Worm (Caenorhabditis elegans): ENCODE measurements around the gene C01G12.7.

DNA sequence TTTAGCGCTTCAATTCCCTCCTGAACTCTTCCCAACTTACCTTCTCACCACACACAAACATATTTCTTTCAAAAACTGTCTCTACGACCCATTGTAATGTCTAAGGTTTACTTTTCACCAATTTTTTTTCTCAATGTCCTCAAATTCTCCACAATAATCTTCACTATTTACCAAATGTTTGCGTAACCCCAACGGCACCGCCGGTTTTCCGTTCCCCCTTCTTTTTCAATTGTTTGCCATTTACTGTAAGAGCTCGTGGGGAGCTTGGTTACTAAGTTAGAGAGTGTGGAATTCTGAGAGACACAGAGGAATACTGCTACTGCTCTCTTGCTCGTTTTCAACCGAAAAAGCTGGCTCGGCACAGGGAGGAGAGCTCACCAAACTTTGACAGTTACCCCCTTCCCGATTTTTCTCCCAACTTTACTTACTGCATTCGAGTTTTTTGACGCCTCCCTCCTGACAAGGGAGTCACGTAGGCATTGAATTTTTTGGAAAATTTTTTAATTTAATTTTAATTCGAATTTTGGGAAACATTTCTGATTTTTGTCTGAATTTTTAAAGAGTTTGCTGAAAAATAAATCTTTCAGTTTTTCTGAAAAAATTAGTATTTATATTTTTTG lies 21.0 kb downstream of the C01G12.7 start:
- no peak for TF ChIP-seq him-1 (tag; optimal IDR thresholded peaks at IDR 0.05)
- no peak for TF ChIP-seq dao-5 (tag; optimal IDR thresholded peaks at IDR 0.05)
- TF ChIP-seq W03F9.2 (tag; optimal IDR thresholded peaks at IDR 0.05): no peak

Data from whole organism, L4/young adult.